Worm (Caenorhabditis elegans): ENCODE results near the gene srw-22.

ce11 chrV:15315827-15316527 is 47.6 kb downstream of the srw-22 start, which contains the start of the genes srt-22 and nhr-246:
- no peak for TF ChIP-seq tbx-7 (tag; optimal IDR thresholded peaks at IDR 0.05)
- no peak for TF ChIP-seq C08G9.2 (tag; optimal IDR thresholded peaks at IDR 0.05)
- TF ChIP-seq ceh-45 (GFP tag; IDR thresholded peaks at IDR 0.05), result no peak
- no peak for TF ChIP-seq ceh-6 (GFP tag; optimal IDR thresholded peaks at IDR 0.05)
- TF ChIP-seq T23F11.4 (GFP tag; optimal IDR thresholded peaks at IDR 0.05), result no peak
- TF ChIP-seq ama-1 (optimal IDR thresholded peaks at IDR 0.05), result no peak

Data from whole organism, late embryonic.